Worm (Caenorhabditis elegans): ENCODE measurements around the gene ztf-16.

The ztf-16 gene

ce11 chrX:4803942-4804341, 7.4 kb downstream of the ztf-16 start:
- TF ChIP-seq W03F9.2 (tag; optimal IDR thresholded peaks at IDR 0.05) (no peak), him-1 (tag; optimal IDR thresholded peaks at IDR 0.05) (no peak), dao-5 (tag; optimal IDR thresholded peaks at IDR 0.05) (no peak)

- TF ChIP-seq W03F9.2 (tag; optimal IDR thresholded peaks at IDR 0.05) = no peak
- TF ChIP-seq dao-5 (tag; optimal IDR thresholded peaks at IDR 0.05) = no peak
- no peak for TF ChIP-seq him-1 (tag; optimal IDR thresholded peaks at IDR 0.05)
These were observed 9.1 kb downstream of the ztf-16 start for ce11 chrX:4802255-4802654.

ce11 chrX:4800892-4801291, 10.4 kb downstream of the ztf-16 start:
- TF ChIP-seq W03F9.2 (tag; optimal IDR thresholded peaks at IDR 0.05) = no peak
- TF ChIP-seq dao-5 (tag; optimal IDR thresholded peaks at IDR 0.05) = no peak
- no peak for TF ChIP-seq him-1 (tag; optimal IDR thresholded peaks at IDR 0.05)

DNA sequence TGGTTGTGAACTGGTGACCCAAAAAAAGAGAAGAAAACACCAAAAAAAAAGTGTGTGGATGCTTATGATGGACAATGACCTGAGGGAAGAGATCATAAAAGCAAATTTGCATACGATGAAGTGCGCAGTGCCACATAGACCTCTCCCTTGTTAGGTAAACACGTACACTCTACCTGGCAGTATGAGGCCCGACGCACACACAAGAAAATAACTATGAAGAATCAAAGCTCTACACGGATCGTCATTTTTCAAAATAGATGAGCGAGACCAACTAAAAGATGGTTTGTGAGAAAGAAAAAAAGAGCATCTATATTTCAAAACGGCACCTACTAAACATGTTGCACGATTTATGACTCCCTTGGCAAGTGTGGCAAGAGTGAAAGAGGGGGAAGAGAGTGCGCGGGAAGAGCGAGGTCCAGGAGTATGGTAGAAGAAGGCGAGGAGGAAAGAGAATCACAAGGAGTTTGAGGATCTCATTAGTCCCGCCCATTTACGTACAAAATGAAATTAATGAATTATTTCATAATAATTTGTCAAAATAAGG, 11.2 kb downstream of the ztf-16 start, which contains the start of gene mig-13:
Gene mig-13, minus strand, starts transcription at position 51 of the 544 bp plus-strand sequence.
- TF ChIP-seq W03F9.2 (tag; optimal IDR thresholded peaks at IDR 0.05) (no peak), dao-5 (tag; optimal IDR thresholded peaks at IDR 0.05) (no peak), him-1 (tag; optimal IDR thresholded peaks at IDR 0.05) (no peak)

ce11 chrX:4795329-4795728, 16.0 kb downstream of the ztf-16 start:
- TF ChIP-seq him-1 (tag; optimal IDR thresholded peaks at IDR 0.05) (no peak), dao-5 (tag; optimal IDR thresholded peaks at IDR 0.05) (no peak), W03F9.2 (tag; optimal IDR thresholded peaks at IDR 0.05) (no peak)

- TF ChIP-seq W03F9.2 (tag; optimal IDR thresholded peaks at IDR 0.05) (no peak), him-1 (tag; optimal IDR thresholded peaks at IDR 0.05) (no peak)
These were observed 17.3 kb downstream of the ztf-16 start for ce11 chrX:4794062-4794461.

DNA sequence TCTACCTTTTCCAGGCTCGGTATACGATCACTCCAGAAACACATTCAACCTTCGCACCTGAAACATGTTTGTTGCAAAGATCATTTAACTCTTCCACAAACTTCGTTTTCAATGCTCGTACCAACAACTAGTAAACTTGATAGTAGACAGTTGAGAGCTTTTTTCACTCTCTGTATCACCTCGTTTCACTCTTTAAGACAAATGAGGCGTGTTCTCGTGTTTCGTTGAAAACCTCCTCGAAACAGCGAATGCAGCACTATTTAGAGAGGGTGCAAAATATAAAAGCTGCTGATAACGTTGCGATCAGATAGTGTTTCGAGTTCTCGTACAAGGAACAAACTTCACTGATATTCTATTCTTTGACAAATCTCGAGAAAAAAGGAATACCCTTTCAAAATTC, 18.4 kb downstream of the ztf-16 start, which contains the start of gene F43C9.1:
Gene F43C9.1, plus strand, starts transcription at position 301 of the 400 bp plus-strand sequence.
- TF ChIP-seq him-1 (tag; optimal IDR thresholded peaks at IDR 0.05) (no peak), W03F9.2 (tag; optimal IDR thresholded peaks at IDR 0.05) (no peak), dao-5 (tag; optimal IDR thresholded peaks at IDR 0.05) (no peak)

DNA sequence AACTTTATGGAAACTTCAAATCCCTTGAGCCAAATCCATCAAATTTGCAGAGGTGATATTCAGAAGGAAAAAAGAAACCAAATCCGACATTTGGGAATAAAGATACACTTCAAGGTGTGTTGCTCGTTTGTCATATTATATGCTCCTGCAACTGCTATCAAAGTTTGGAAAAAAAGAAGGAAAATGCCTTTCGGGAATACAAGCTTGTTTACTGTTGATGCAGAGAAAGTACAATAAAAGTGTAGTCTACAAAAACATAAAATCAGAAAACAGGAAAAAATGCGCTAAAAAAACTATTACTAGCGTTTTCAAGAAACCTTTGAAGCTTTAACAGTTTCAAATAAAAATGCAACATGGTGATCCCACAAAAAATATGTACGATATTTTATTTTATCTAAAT, 20.7 kb downstream of the ztf-16 start:
- TF ChIP-seq him-1 (tag; optimal IDR thresholded peaks at IDR 0.05) (no peak), W03F9.2 (tag; optimal IDR thresholded peaks at IDR 0.05) (no peak), dao-5 (tag; optimal IDR thresholded peaks at IDR 0.05) (no peak)

ce11 chrX:4788958-4789357, 22.4 kb downstream of the ztf-16 start:
- TF ChIP-seq dao-5 (tag; optimal IDR thresholded peaks at IDR 0.05) (no peak), him-1 (tag; optimal IDR thresholded peaks at IDR 0.05) (no peak), W03F9.2 (tag; optimal IDR thresholded peaks at IDR 0.05) (peak; percentile 6)

DNA sequence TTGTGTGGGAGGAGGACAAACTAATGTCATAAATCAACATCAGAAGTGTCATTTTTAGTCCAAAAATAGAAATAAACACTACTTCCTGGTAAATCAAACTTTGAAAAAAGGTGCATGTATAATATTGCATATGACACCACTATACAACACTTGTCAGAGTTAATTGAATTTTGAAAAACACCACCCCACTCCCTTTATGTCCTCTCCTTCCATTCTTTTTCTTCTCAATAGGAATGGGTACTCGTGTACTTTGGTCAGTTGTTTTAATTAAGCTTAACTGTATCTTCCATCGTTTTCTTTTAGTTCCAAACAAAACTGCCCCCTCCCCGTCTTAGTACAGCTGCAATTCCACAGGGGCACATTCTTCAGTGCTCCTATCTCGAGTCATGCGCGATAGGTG, 23.8 kb downstream of the ztf-16 start:
- TF ChIP-seq him-1 (tag; optimal IDR thresholded peaks at IDR 0.05) = no peak
- no peak for TF ChIP-seq W03F9.2 (tag; optimal IDR thresholded peaks at IDR 0.05)
- no peak for TF ChIP-seq dao-5 (tag; optimal IDR thresholded peaks at IDR 0.05)

- TF ChIP-seq dao-5 (tag; optimal IDR thresholded peaks at IDR 0.05) (no peak), him-1 (tag; optimal IDR thresholded peaks at IDR 0.05) (no peak), W03F9.2 (tag; optimal IDR thresholded peaks at IDR 0.05) (no peak)
These were observed 26.6 kb downstream of the ztf-16 start for ce11 chrX:4784776-4785175.

DNA sequence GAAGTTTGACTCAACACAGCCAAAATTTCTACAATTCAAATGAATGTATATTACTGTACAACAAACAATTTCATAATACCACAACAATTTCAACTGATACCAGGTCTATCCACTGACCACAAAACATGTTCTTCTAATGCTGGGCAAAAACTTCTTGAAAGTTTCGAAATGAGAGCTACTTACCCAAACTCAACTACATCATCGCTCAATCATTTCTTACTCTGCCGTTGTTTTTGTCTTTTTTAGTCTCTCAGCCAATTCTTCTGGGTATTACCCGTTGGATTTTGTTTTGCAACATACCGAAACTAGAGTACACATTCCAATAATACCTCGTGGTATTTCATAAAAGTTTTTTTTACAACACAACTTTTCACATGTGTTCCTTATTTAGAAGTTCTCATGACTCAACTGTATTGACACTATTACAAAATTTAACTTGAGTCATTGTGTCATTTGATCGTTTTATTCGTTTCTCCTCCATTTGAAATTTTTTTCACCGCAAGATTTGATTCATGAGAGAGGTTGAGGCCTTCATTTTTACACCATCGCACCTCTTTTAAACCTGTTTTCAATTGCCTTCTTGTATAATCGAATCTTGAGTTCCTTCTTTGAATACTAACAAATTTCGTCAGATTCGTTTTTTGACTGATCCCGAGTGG, 28.1 kb downstream of the ztf-16 start, which contains the start of gene F43C9.2:
Gene F43C9.2, plus strand, starts transcription at position 497 of the 659 bp plus-strand sequence.
- TF ChIP-seq W03F9.2 (tag; optimal IDR thresholded peaks at IDR 0.05) = no peak
- TF ChIP-seq him-1 (tag; optimal IDR thresholded peaks at IDR 0.05) = no peak
- TF ChIP-seq dao-5 (tag; optimal IDR thresholded peaks at IDR 0.05) = no peak

- TF ChIP-seq dao-5 (tag; optimal IDR thresholded peaks at IDR 0.05) (no peak), W03F9.2 (tag; optimal IDR thresholded peaks at IDR 0.05) (no peak), him-1 (tag; optimal IDR thresholded peaks at IDR 0.05) (no peak)
These were observed 29.1 kb downstream of the ztf-16 start, which contains the start of gene hum-10 for ce11 chrX:4782197-4782596. Gene hum-10 (minus strand): TSS chrX:4782297.

DNA sequence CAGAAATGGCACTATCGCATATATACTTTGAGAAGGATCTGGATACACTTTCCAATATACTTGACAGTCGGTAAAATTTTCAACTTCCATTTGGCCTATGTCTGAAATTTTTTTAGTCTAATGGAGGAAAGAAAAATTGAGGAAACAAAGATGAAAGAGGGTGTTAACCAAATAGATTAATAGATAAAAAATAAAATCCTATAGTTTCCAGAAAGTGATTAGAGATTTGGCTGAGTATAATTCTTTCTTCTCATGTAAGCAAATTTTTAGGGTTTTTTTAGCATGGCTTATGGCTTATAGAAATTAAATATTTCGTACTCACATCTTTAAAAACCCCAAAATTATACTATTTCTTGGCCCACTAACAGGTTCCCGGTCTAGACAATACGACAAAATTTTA, 41.5 kb downstream of the ztf-16 start, which contains the start of gene npr-1:
Gene npr-1, minus strand, starts transcription at position 101 of the 400 bp plus-strand sequence.
- TF ChIP-seq W03F9.2 (tag; optimal IDR thresholded peaks at IDR 0.05) (no peak), dao-5 (tag; optimal IDR thresholded peaks at IDR 0.05) (no peak), him-1 (tag; optimal IDR thresholded peaks at IDR 0.05) (no peak)

All from whole organism, L4/young adult.